Fruit fly (Drosophila melanogaster): ENCODE data around the gene nSyb.

DNA sequence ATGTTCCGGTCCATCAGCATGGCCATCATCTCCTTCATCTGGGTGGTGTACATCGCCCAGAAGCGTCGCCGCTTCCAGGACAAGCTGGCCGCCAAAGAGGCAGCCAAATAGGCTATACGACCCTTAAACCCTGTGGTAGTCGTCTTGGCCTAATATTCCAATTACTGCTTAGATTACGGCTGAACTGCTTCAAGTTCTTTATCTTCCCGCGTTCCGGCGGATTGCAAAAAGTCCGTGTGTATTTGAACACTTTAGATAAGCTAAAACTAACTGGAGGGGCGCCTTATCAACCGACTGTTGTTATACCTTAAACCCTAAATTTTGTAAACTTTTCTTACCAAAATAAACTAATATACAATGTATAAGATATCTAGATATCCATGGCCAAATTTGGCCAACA lies 16.2 kb upstream of the nSyb start:
- no peak for TF ChIP-seq rn (GFP tag; IDR thresholded peaks at IDR 0.05)
- no peak for TF ChIP-seq CG17806 (tag; optimal IDR thresholded peaks at IDR 0.05)
- no peak for TF ChIP-seq Pif1A (GFP tag; optimal IDR thresholded peaks at IDR 0.05)
- no peak for TF ChIP-seq gl (tag; optimal IDR thresholded peaks at IDR 0.05)
- no peak for TF ChIP-seq EcR (GFP tag; optimal IDR thresholded peaks at IDR 0.05)

Data from whole organism, pupa.